Worm (Caenorhabditis elegans) whole organism, L2 larva: ENCODE measurements around the gene D2007.1.

Experiments
- C34F6.9 ChIP-seq: fragments of 150-350 bp; optimal IDR thresholded peaks from 2 replicates; lab custom pipeline; 2014; ENCODE audit warnings: missing biosample characterization, missing genetic modification characterization
- F13H6.1 ChIP-seq: sonication (generic microtip); optimal IDR thresholded peaks from 2 replicates; lab custom pipeline; 2016; ENCODE audit warnings: missing genetic modification characterization, missing compliant biosample characterization
- Y55F3AM.14 ChIP-seq: fragments of 200-800 bp; sonication (Bioruptor generic); optimal IDR thresholded peaks from 2 replicates; lab custom pipeline; 2018; ENCODE audit warnings: mild to moderate bottlenecking, missing genetic modification characterization, missing compliant biosample characterization
- ZK546.5 ChIP-seq: sonication (generic microtip); optimal IDR thresholded peaks from 2 replicates; lab custom pipeline; 2017; ENCODE audit warnings: missing biosample characterization, missing genetic modification characterization
- alr-1 ChIP-seq: fragments of 150-350 bp; optimal IDR thresholded peaks from 2 replicates; lab custom pipeline; 2014; ENCODE audit warnings: missing biosample characterization, missing genetic modification characterization
- aly-2 ChIP-seq: fragments of 150-350 bp; optimal IDR thresholded peaks from 2 replicates; lab custom pipeline; 2014; ENCODE audit warnings: missing biosample characterization, missing genetic modification characterization
- ama-1 ChIP-seq: fragments of 150-350 bp; optimal IDR thresholded peaks from 2 replicates; lab custom pipeline; 2018; ENCODE audit warnings: inconsistent platforms
- blmp-1 ChIP-seq: sonication (generic microtip); optimal IDR thresholded peaks from 2 replicates; lab custom pipeline; 2017; ENCODE audit warnings: missing genetic modification characterization, mild to moderate bottlenecking, missing compliant biosample characterization, antibody characterized with exemption, moderate library complexity; ENCODE audit not compliant: insufficient read depth
- ceh-16 ChIP-seq: fragments of 150-350 bp; optimal IDR thresholded peaks from 2 replicates; lab custom pipeline; 2014; ENCODE audit warnings: missing biosample characterization, missing genetic modification characterization
- ceh-82 ChIP-seq: fragments of 150-350 bp; optimal IDR thresholded peaks from 2 replicates; lab custom pipeline; 2014; ENCODE audit warnings: missing biosample characterization, missing genetic modification characterization
- crh-2 ChIP-seq: sonication (generic microtip); optimal IDR thresholded peaks from 2 replicates; lab custom pipeline; 2017; ENCODE audit warnings: missing biosample characterization, missing genetic modification characterization
- egl-27 ChIP-seq: sonication (generic microtip); optimal IDR thresholded peaks from 3 replicates; lab custom pipeline; 2017; ENCODE audit warnings: missing biosample characterization, missing genetic modification reagents, missing genetic modification characterization
- elt-1 ChIP-seq: fragments of 150-350 bp; optimal IDR thresholded peaks from 2 replicates; lab custom pipeline; 2014; ENCODE audit warnings: missing biosample characterization, missing genetic modification characterization
- fos-1 ChIP-seq: fragments of 150-350 bp; optimal IDR thresholded peaks from 2 replicates; lab custom pipeline; 2014; ENCODE audit warnings: missing biosample characterization, missing genetic modification characterization
- gmeb-1 ChIP-seq: fragments of 150-350 bp; optimal IDR thresholded peaks from 2 replicates; lab custom pipeline; 2014; ENCODE audit warnings: missing biosample characterization, missing genetic modification characterization
- lin-11 ChIP-seq: fragments of 150-350 bp; sonication (generic microtip); optimal IDR thresholded peaks from 2 replicates; lab custom pipeline; 2014; ENCODE audit warnings: missing biosample characterization, missing genetic modification characterization, inconsistent platforms, mixed read lengths
- lin-13 ChIP-seq: fragments of 150-350 bp; optimal IDR thresholded peaks from 2 replicates; lab custom pipeline; 2014; ENCODE audit warnings: missing biosample characterization, missing genetic modification reagents, missing genetic modification characterization
- lin-39 ChIP-seq: fragments of 150-350 bp; optimal IDR thresholded peaks from 2 replicates; lab custom pipeline; 2014; ENCODE audit warnings: missing biosample characterization, missing genetic modification reagents, missing genetic modification characterization
- lsy-2 ChIP-seq, 2 experiments: fragments of 150-350 bp in 1 of 2; sonication (generic microtip) in 1 of 2; optimal IDR thresholded peaks; 2 replicates each; lab custom pipeline; 2014 to 2017; ENCODE audit warnings: missing biosample characterization in 2 of 2, missing genetic modification characterization in 2 of 2
- mdl-1 ChIP-seq, 2 experiments: fragments of 150-350 bp in 1 of 2; sonication (generic microtip) in 1 of 2; optimal IDR thresholded peaks; 2 replicates each; lab custom pipeline; 2017; ENCODE audit warnings: missing biosample characterization in 2 of 2, missing genetic modification characterization in 2 of 2
- nhr-10 ChIP-seq: sonication (generic microtip); optimal IDR thresholded peaks from 2 replicates; lab custom pipeline; 2017; ENCODE audit warnings: missing biosample characterization, missing genetic modification characterization
- nhr-11 ChIP-seq: fragments of 150-350 bp; optimal IDR thresholded peaks from 2 replicates; lab custom pipeline; 2014; ENCODE audit warnings: missing biosample characterization, missing genetic modification characterization
- nhr-12 ChIP-seq: fragments of 150-350 bp; optimal IDR thresholded peaks from 2 replicates; lab custom pipeline; 2014; ENCODE audit warnings: missing biosample characterization, missing genetic modification characterization
- nhr-129 ChIP-seq: fragments of 150-350 bp; optimal IDR thresholded peaks from 2 replicates; lab custom pipeline; 2014; ENCODE audit warnings: missing biosample characterization, missing genetic modification characterization
- nhr-21 ChIP-seq: fragments of 150-350 bp; optimal IDR thresholded peaks from 2 replicates; lab custom pipeline; 2014; ENCODE audit warnings: missing biosample characterization, missing genetic modification characterization
- nhr-23 ChIP-seq: fragments of 150-350 bp; optimal IDR thresholded peaks from 2 replicates; lab custom pipeline; 2014; ENCODE audit warnings: missing biosample characterization, missing genetic modification reagents, missing genetic modification characterization
- nhr-237 ChIP-seq: fragments of 150-350 bp; optimal IDR thresholded peaks from 2 replicates; lab custom pipeline; 2014; ENCODE audit warnings: missing biosample characterization, missing genetic modification characterization
- nhr-25 ChIP-seq: fragments of 150-350 bp; sonication (generic microtip); optimal IDR thresholded peaks from 3 replicates; lab custom pipeline; 2014; ENCODE audit warnings: missing biosample characterization, missing genetic modification characterization
- nhr-6 ChIP-seq: fragments of 150-350 bp; optimal IDR thresholded peaks from 2 replicates; lab custom pipeline; 2014; ENCODE audit warnings: missing biosample characterization, missing genetic modification characterization
- nhr-77 ChIP-seq: fragments of 150-350 bp; optimal IDR thresholded peaks from 2 replicates; lab custom pipeline; 2014; ENCODE audit warnings: missing biosample characterization, missing genetic modification characterization
- sem-4 ChIP-seq: fragments of 150-350 bp; optimal IDR thresholded peaks from 2 replicates; lab custom pipeline; 2014; ENCODE audit warnings: missing biosample characterization, missing genetic modification reagents, missing genetic modification characterization
- skn-1 ChIP-seq: sonication (generic microtip); optimal IDR thresholded peaks from 2 replicates; lab custom pipeline; 2017; ENCODE audit warnings: missing biosample characterization, missing genetic modification characterization
- sma-3 ChIP-seq: sonication (generic microtip); optimal IDR thresholded peaks from 2 replicates; lab custom pipeline; 2016; ENCODE audit warnings: missing genetic modification reagents, missing genetic modification characterization, missing compliant biosample characterization
- sma-9 ChIP-seq, 2 experiments: fragments of 150-350 bp in 1 of 2; sonication (generic microtip) in 1 of 2; optimal IDR thresholded peaks; 2 replicates each; lab custom pipeline; 2014 to 2016; ENCODE audit warnings: missing genetic modification characterization in 2 of 2, mild to moderate bottlenecking in 1 of 2, missing biosample characterization in 1 of 2, missing compliant biosample characterization in 1 of 2, missing genetic modification reagents in 1 of 2, moderate library complexity in 1 of 2
- snpc-4 ChIP-seq: fragments of 150-350 bp; optimal IDR thresholded peaks from 2 replicates; lab custom pipeline; 2014; ENCODE audit warnings: missing biosample characterization, missing genetic modification characterization
- unc-39 ChIP-seq: fragments of 150-350 bp; optimal IDR thresholded peaks from 2 replicates; lab custom pipeline; 2014; ENCODE audit warnings: missing biosample characterization, missing genetic modification characterization
- unc-55 ChIP-seq: fragments of 150-350 bp; sonication (generic microtip); optimal IDR thresholded peaks from 3 replicates; lab custom pipeline; 2014; ENCODE audit warnings: missing biosample characterization, missing genetic modification reagents, missing genetic modification characterization
- unc-62 ChIP-seq: fragments of 150-350 bp; optimal IDR thresholded peaks from 2 replicates; lab custom pipeline; 2014; ENCODE audit warnings: missing biosample characterization, missing genetic modification reagents, missing genetic modification characterization
- zag-1 ChIP-seq: fragments of 150-350 bp; optimal IDR thresholded peaks from 2 replicates; lab custom pipeline; 2014; ENCODE audit warnings: missing biosample characterization, missing genetic modification characterization
- ztf-11 ChIP-seq: sonication (generic microtip); optimal IDR thresholded peaks from 2 replicates; lab custom pipeline; 2017; ENCODE audit warnings: missing biosample characterization, missing genetic modification characterization
- ztf-4 ChIP-seq: fragments of 150-350 bp; optimal IDR thresholded peaks from 2 replicates; lab custom pipeline; 2014; ENCODE audit warnings: missing biosample characterization, missing genetic modification characterization

D2007.1 gene

DNA sequence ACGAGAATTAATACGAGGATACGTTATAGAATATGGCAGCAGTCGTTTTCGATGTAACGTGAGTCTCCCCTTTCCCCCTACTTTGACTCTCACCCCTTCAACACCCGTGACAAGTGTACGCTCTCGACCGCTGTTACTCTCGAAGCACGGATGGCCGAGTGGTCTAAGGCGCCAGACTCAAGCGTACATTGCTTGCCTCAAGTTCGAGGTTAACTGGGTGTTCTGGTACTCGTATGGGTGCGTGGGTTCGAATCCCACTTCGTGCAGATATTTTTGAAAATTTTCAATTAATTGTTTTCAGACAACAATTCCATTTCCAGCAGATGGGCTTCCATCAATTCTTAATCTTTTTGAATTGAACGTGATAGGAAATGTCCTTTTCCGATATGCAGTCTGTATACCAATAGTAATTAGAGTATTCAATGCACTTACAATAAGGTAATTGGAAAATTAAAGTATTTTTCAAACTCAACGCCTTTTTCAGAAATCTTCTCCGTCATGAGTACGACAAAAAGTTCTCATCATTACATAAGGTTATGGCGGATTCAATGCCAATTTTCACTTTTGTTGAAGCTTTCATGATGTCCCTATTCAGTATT lies 45.7 kb upstream of the D2007.1 start:
- TF ChIP-seq nhr-129 (tag; lab: Kevin White, UChicago): peak; percentile 84
- TF ChIP-seq sma-9 (GFP tag; optimal IDR thresholded peaks at IDR 0.05; lab: Kevin White, UChicago): peak; percentile 66
- no peak for TF ChIP-seq sma-9 (tag; optimal IDR thresholded peaks at IDR 0.05; lab: Kevin White, UChicago)
- TF ChIP-seq nhr-25: peak; percentile 20
- no peak for TF ChIP-seq ama-1 (lab: Kevin White, UChicago)
- no peak for TF ChIP-seq mdl-1 (tag; optimal IDR thresholded peaks at IDR 0.05; lab: Kevin White, UChicago)
- TF ChIP-seq lin-13: peak; percentile 70
- TF ChIP-seq nhr-11 (tag; lab: Kevin White, UChicago): no peak
- TF ChIP-seq crh-2: peak; percentile 51
- TF ChIP-seq zag-1 (tag; lab: Kevin White, UChicago): no peak
- TF ChIP-seq unc-55 (GFP tag; lab: Kevin White, UChicago): peak; percentile 59
- peak; percentile 67 for TF ChIP-seq sma-3 (GFP tag; lab: Kevin White, UChicago)
- TF ChIP-seq fos-1 (tag; lab: Kevin White, UChicago): peak; percentile 33
- TF ChIP-seq lsy-2 (tag; optimal IDR thresholded peaks at IDR 0.05; lab: Kevin White, UChicago): peak; percentile 73 to 81
- peak; percentile 75 for TF ChIP-seq C34F6.9 (tag; lab: Kevin White, UChicago)
- peak; percentile 66 for TF ChIP-seq gmeb-1 (tag; lab: Kevin White, UChicago)
- TF ChIP-seq lin-11 (tag; lab: Kevin White, UChicago): peak; percentile 59
- TF ChIP-seq elt-1 (tag; lab: Kevin White, UChicago): no peak
- TF ChIP-seq unc-62 (GFP tag; lab: Kevin White, UChicago): no peak
- peak; percentile 47 for TF ChIP-seq ztf-4 (tag; lab: Kevin White, UChicago)
- TF ChIP-seq ztf-11 (tag; lab: Kevin White, UChicago): no peak
- peak; percentile 8 for TF ChIP-seq egl-27 (tag; lab: Kevin White, UChicago)
- TF ChIP-seq Y55F3AM.14: peak; percentile 61
- peak; percentile 82 for TF ChIP-seq nhr-21 (tag; lab: Kevin White, UChicago)
- TF ChIP-seq snpc-4 (tag; lab: Kevin White, UChicago): peak; percentile 0
- TF ChIP-seq nhr-77 (tag; lab: Kevin White, UChicago): no peak
- no peak for TF ChIP-seq skn-1 (tag; lab: Kevin White, UChicago)
- TF ChIP-seq F13H6.1 (tag; lab: Kevin White, UChicago): peak; percentile 63
- TF ChIP-seq sem-4 (tag; lab: Kevin White, UChicago): peak; percentile 48
- TF ChIP-seq ceh-16 (tag; lab: Kevin White, UChicago): peak; percentile 8

DNA sequence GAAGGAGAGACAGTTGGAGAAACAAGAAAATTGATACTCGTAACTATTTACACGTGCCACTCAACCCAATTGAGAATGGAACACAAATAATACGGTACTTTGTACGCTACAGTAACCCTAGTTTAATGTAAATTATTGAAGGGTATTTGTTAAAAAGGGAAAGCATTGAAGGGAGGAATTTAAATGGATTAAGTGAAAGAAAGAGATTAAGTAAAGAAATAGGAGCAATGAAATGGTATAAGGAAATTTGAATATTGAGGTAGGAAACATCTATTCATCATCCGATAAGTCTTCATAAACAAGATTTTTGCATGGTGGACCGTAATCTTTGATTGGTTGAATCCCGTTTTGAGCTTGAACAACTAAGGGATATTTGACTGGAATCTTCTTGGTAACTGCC lies 43.9 kb upstream of the D2007.1 start:
- TF ChIP-seq aly-2 (tag; lab: Kevin White, UChicago) (no peak), gmeb-1 (tag; lab: Kevin White, UChicago) (no peak), unc-55 (GFP tag; lab: Kevin White, UChicago) (no peak), fos-1 (tag; lab: Kevin White, UChicago) (no peak), lin-39 (tag; lab: Kevin White, UChicago) (no peak), nhr-10 (no peak), nhr-23 (tag; lab: Kevin White, UChicago) (no peak), snpc-4 (tag; lab: Kevin White, UChicago) (no peak), unc-62 (GFP tag; lab: Kevin White, UChicago) (no peak), nhr-12 (tag; lab: Kevin White, UChicago) (no peak)
- TF ChIP-seq, all 48 proteins: peak for 0

DNA sequence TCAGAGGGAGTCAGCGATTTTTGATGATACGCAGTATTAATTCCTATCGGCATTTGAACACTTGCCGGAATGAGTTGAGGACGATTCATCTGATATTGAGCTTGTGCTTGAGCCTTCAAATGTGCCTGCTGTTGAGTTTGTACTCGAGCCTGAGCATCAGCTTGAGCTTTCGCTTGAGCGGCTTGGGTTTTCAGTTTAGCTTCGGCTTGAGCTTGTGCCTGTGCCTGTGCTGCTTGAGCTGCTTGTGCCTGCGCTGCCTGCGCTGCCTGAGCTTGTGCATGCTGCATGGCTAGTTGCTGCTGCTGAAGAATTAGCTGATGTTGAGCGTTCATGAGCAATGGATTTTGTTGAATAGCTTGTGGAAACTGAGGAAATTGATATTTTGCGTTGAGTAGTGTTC lies 39.4 kb upstream of the D2007.1 start:
- TF ChIP-seq lin-11 (tag; lab: Kevin White, UChicago): no peak
- TF ChIP-seq nhr-237 (tag; lab: Kevin White, UChicago): no peak
- no peak for TF ChIP-seq unc-55 (GFP tag; lab: Kevin White, UChicago)
- TF ChIP-seq lsy-2 (tag; optimal IDR thresholded peaks at IDR 0.05; lab: Kevin White, UChicago): no peak
- no peak for TF ChIP-seq lin-13
- TF ChIP-seq blmp-1 (tag; lab: Kevin White, UChicago): no peak
- no peak for TF ChIP-seq aly-2 (tag; lab: Kevin White, UChicago)
- no peak for TF ChIP-seq ZK546.5 (tag; lab: Kevin White, UChicago)
- TF ChIP-seq ceh-82 (tag; lab: Kevin White, UChicago): no peak
- TF ChIP-seq unc-39 (tag; lab: Kevin White, UChicago): no peak
- no peak for TF ChIP-seq nhr-6
- TF ChIP-seq alr-1 (tag; lab: Kevin White, UChicago): no peak
- no peak for TF ChIP-seq sma-9 (GFP tag; optimal IDR thresholded peaks at IDR 0.05; lab: Kevin White, UChicago)
- TF ChIP-seq sma-9 (tag; optimal IDR thresholded peaks at IDR 0.05; lab: Kevin White, UChicago): no peak
- no peak for TF ChIP-seq snpc-4 (tag; lab: Kevin White, UChicago)
